Fruit fly (Drosophila melanogaster) whole organism, prepupa: ENCODE data around the gene CG14689.

ENCODE experiments used
- Hr4 ChIP-seq: fragments of 200-800 bp; sonication (Bioruptor generic); optimal IDR thresholded peaks from 3 replicates; lab custom pipeline; 2016; ENCODE audit warnings: missing biosample characterization, missing genetic modification characterization
- lz ChIP-seq: fragments of 200-800 bp; sonication (Bioruptor generic); optimal IDR thresholded peaks from 3 replicates; lab custom pipeline; 2016; ENCODE audit warnings: missing biosample characterization, missing genetic modification characterization

dm6 chr3R:10675101-10675500 lies 35.9 kb downstream of the CG14689 start:
- TF ChIP-seq Hr4 (no peak), lz (GFP tag; lab: Kevin White, UChicago) (no peak)
